Fruit fly (Drosophila melanogaster) whole organism, embryonic: ENCODE data around the gene brm.
A peak's percentile ranks its signal among the peaks of the same experiment; 100 is the strongest.

Experiments used
- Bgb ChIP-seq: fragments of 200-800 bp; sonication (Bioruptor generic); IDR thresholded peaks from 2 replicates; pipeline ENCODE4 v1.3.6; 2022; ENCODE audit warnings: missing biosample characterization, missing genetic modification characterization; ENCODE audit not compliant: partially characterized antibody
- CG1024 ChIP-seq: fragments of 200-800 bp; sonication (Bioruptor generic); IDR thresholded peaks from 2 replicates; pipeline ENCODE4 v1.3.6; 2022; ENCODE audit warnings: missing biosample characterization, missing genetic modification characterization
- CG10267 ChIP-seq: fragments of 200-800 bp; sonication (Bioruptor generic); optimal IDR thresholded peaks from 2 replicates; lab custom pipeline; 2018; ENCODE audit warnings: missing biosample characterization, mild to moderate bottlenecking, missing genetic modification characterization, moderate library complexity
- CG10979 ChIP-seq: fragments of 200-800 bp; sonication (Bioruptor generic); optimal IDR thresholded peaks from 2 replicates; lab custom pipeline; 2018; ENCODE audit warnings: missing biosample characterization, mild to moderate bottlenecking, missing genetic modification characterization, moderate library complexity
- CG12155 ChIP-seq: fragments of 200-800 bp; sonication (Bioruptor generic); optimal IDR thresholded peaks from 3 replicates; lab custom pipeline; 2016; ENCODE audit warnings: missing biosample characterization, missing genetic modification characterization
- CG12299 ChIP-seq: fragments of 200-800 bp; sonication (Bioruptor generic); optimal IDR thresholded peaks from 2 replicates; lab custom pipeline; 2018; ENCODE audit warnings: missing biosample characterization, mild to moderate bottlenecking, missing genetic modification characterization
- CG15011 ChIP-seq: fragments of 200-800 bp; sonication (Bioruptor generic); optimal IDR thresholded peaks from 3 replicates; lab custom pipeline; 2018; ENCODE audit warnings: missing biosample characterization, mild to moderate bottlenecking, missing genetic modification characterization
- CG16779 ChIP-seq: fragments of 200-800 bp; sonication (Bioruptor generic); IDR thresholded peaks from 2 replicates; pipeline ENCODE4 v1.3.6; 2022; ENCODE audit warnings: missing biosample characterization, missing genetic modification characterization
- CG17568 ChIP-seq: fragments of 200-800 bp; sonication (Bioruptor generic); optimal IDR thresholded peaks from 2 replicates; lab custom pipeline; 2018; ENCODE audit warnings: missing biosample characterization, mild to moderate bottlenecking, missing genetic modification characterization, moderate library complexity
- CG17829 ChIP-seq: fragments of 200-800 bp; optimal IDR thresholded peaks from 2 replicates; lab custom pipeline; 2019; ENCODE audit warnings: missing biosample characterization, mild to moderate bottlenecking, missing genetic modification characterization, moderate library complexity
- CG18476 ChIP-seq: fragments of 200-800 bp; sonication (Bioruptor generic); optimal IDR thresholded peaks from 2 replicates; lab custom pipeline; 2016; ENCODE audit warnings: missing biosample characterization, mild to moderate bottlenecking, missing genetic modification characterization
- CG33557 ChIP-seq: fragments of 200-800 bp; sonication (Bioruptor generic); optimal IDR thresholded peaks from 2 replicates; lab custom pipeline; 2019; ENCODE audit warnings: missing biosample characterization, mild to moderate bottlenecking, missing genetic modification characterization, moderate library complexity
- CG6791 ChIP-seq: fragments of 200-800 bp; sonication (Bioruptor generic); IDR thresholded peaks from 3 replicates; pipeline ENCODE4 v1.3.6; 2022; ENCODE audit warnings: missing biosample characterization, missing genetic modification characterization; ENCODE audit not compliant: partially characterized antibody
- CG7839 ChIP-seq: fragments of 200-800 bp; sonication (Bioruptor generic); optimal IDR thresholded peaks from 3 replicates; lab custom pipeline; 2018; ENCODE audit warnings: missing biosample characterization, mild to moderate bottlenecking, missing genetic modification characterization, moderate library complexity
- CG8290 ChIP-seq, 3 experiments: fragments of 200-800 bp; sonication (Bioruptor generic); optimal IDR thresholded peaks; 2 replicates each; lab custom pipeline; 2016 to 2019; ENCODE audit warnings: missing biosample characterization in 3 of 3, missing genetic modification characterization in 3 of 3, mild to moderate bottlenecking in 2 of 3, moderate library complexity in 1 of 3
- CG9817 ChIP-seq: fragments of 200-800 bp; sonication (Bioruptor generic); optimal IDR thresholded peaks from 2 replicates; lab custom pipeline; 2018; ENCODE audit warnings: missing biosample characterization, mild to moderate bottlenecking, missing genetic modification characterization, moderate library complexity
- Dfd ChIP-seq, 2 experiments: fragments of >200 bp; optimal IDR thresholded peaks; 2 replicates each; lab custom pipeline; 2017; ENCODE audit warnings: missing biosample characterization in 2 of 2, missing genetic modification characterization in 2 of 2
- Dp ChIP-seq: fragments of 200-800 bp; sonication (Bioruptor generic); optimal IDR thresholded peaks from 2 replicates; lab custom pipeline; 2018; ENCODE audit warnings: missing biosample characterization, mild to moderate bottlenecking, missing genetic modification characterization, moderate library complexity
- E2f2 ChIP-seq: fragments of 200-800 bp; sonication (Bioruptor generic); IDR thresholded peaks from 2 replicates; pipeline ENCODE4 v1.3.6; 2022; ENCODE audit warnings: missing biosample characterization, missing genetic modification characterization
- HLH4C ChIP-seq: fragments of 200-800 bp; sonication (Bioruptor generic); IDR thresholded peaks from 3 replicates; pipeline ENCODE4 v1.3.6; 2022; ENCODE audit warnings: missing biosample characterization, missing genetic modification characterization; ENCODE audit not compliant: partially characterized antibody
- Hmr ChIP-seq: fragments of 200-800 bp; sonication (Bioruptor generic); optimal IDR thresholded peaks from 3 replicates; lab custom pipeline; 2017; ENCODE audit warnings: mild to moderate bottlenecking, missing biosample characterization, missing genetic modification reagents, missing genetic modification characterization
- Hmx ChIP-seq: fragments of 200-800 bp; sonication (Bioruptor generic); optimal IDR thresholded peaks from 2 replicates; lab custom pipeline; 2016; ENCODE audit warnings: missing biosample characterization, missing genetic modification characterization
- Pdp1 ChIP-seq, 2 experiments: fragments of 200-800 bp; sonication (Bioruptor generic); optimal IDR thresholded peaks; 3 replicates each; lab custom pipeline; 2016; ENCODE audit warnings: missing biosample characterization in 2 of 2, missing genetic modification characterization in 2 of 2, mild to moderate bottlenecking in 1 of 2, moderate library complexity in 1 of 2
- Six4 ChIP-seq: fragments of 200-800 bp; sonication (Bioruptor generic); optimal IDR thresholded peaks from 2 replicates; lab custom pipeline; 2016; ENCODE audit warnings: missing biosample characterization, missing genetic modification characterization
- Ssrp ChIP-seq: fragments of 200-800 bp; sonication (Bioruptor generic); optimal IDR thresholded peaks from 2 replicates; lab custom pipeline; 2018; ENCODE audit warnings: missing biosample characterization, mild to moderate bottlenecking, missing genetic modification characterization, moderate library complexity
- Xrp1 ChIP-seq: fragments of 200-800 bp; sonication (Bioruptor generic); IDR thresholded peaks from 2 replicates; pipeline ENCODE4 v1.3.6; 2022; ENCODE audit warnings: missing biosample characterization, missing genetic modification characterization
- abd-A ChIP-seq: fragments of 200-800 bp; sonication (Bioruptor generic); optimal IDR thresholded peaks from 3 replicates; lab custom pipeline; 2019; ENCODE audit warnings: missing biosample characterization, mild to moderate bottlenecking, missing genetic modification characterization, moderate library complexity
- br ChIP-seq: fragments of >200 bp; optimal IDR thresholded peaks from 2 replicates; lab custom pipeline; 2017
- bsh ChIP-seq, 2 experiments: fragments of 200-800 bp; sonication (Bioruptor generic); optimal IDR thresholded peaks; 2 replicates each; lab custom pipeline; 2017 to 2018; ENCODE audit warnings: mild to moderate bottlenecking in 2 of 2, missing biosample characterization in 2 of 2, missing genetic modification characterization in 2 of 2, moderate library complexity in 1 of 2
- cato ChIP-seq: fragments of 200-800 bp; sonication (Bioruptor generic); optimal IDR thresholded peaks from 2 replicates; lab custom pipeline; 2016; ENCODE audit warnings: missing biosample characterization, missing genetic modification characterization, borderline replicate concordance
- crp ChIP-seq, 2 experiments: fragments of 200-800 bp; sonication (Bioruptor generic); optimal IDR thresholded peaks; 2 replicates in 1 of 2; 3 replicates in 1 of 2; lab custom pipeline; 2017; ENCODE audit warnings: missing biosample characterization in 2 of 2, missing genetic modification characterization in 2 of 2, mild to moderate bottlenecking in 1 of 2, moderate library complexity in 1 of 2
- dm ChIP-seq: fragments of 200-800 bp; sonication (Bioruptor generic); optimal IDR thresholded peaks from 3 replicates; lab custom pipeline; 2016; ENCODE audit warnings: missing biosample characterization, missing genetic modification characterization
- eve ChIP-seq, 2 experiments: fragments of >200 bp; optimal IDR thresholded peaks; 2 replicates each; lab custom pipeline; 2017; ENCODE audit warnings: missing biosample characterization in 2 of 2, missing genetic modification characterization in 2 of 2
- fd3F ChIP-seq: fragments of 200-800 bp; sonication (Bioruptor generic); optimal IDR thresholded peaks from 2 replicates; lab custom pipeline; 2018; ENCODE audit warnings: missing biosample characterization, mild to moderate bottlenecking, missing genetic modification characterization, moderate library complexity
- gem ChIP-seq: fragments of 200-800 bp; sonication (Bioruptor generic); optimal IDR thresholded peaks from 2 replicates; lab custom pipeline; 2019; ENCODE audit warnings: missing biosample characterization, mild to moderate bottlenecking, missing genetic modification characterization, moderate library complexity
- gt ChIP-seq: fragments of 200-800 bp; sonication (Bioruptor generic); IDR thresholded peaks from 2 replicates; pipeline ENCODE4 v1.3.6; 2022; ENCODE audit warnings: missing biosample characterization, missing genetic modification characterization
- ham ChIP-seq: fragments of 200-800 bp; sonication (Bioruptor generic); IDR thresholded peaks from 2 replicates; pipeline ENCODE4 v1.3.6; 2022; ENCODE audit warnings: missing biosample characterization, missing genetic modification characterization
- hb ChIP-seq: fragments of 200-800 bp; sonication (Bioruptor generic); IDR thresholded peaks from 3 replicates; pipeline ENCODE4 v1.3.6; 2022; ENCODE audit warnings: missing biosample characterization, missing genetic modification characterization; ENCODE audit not compliant: partially characterized antibody
- inv ChIP-seq: fragments of 200-800 bp; sonication (Bioruptor generic); IDR thresholded peaks from 2 replicates; pipeline ENCODE4 v1.3.6; 2022; ENCODE audit warnings: missing biosample characterization, missing genetic modification characterization; ENCODE audit not compliant: partially characterized antibody
- kay ChIP-seq: fragments of 200-800 bp; sonication (Bioruptor generic); optimal IDR thresholded peaks from 2 replicates; lab custom pipeline; 2016; ENCODE audit warnings: missing biosample characterization, missing genetic modification characterization
- klu ChIP-seq: fragments of 200-800 bp; sonication (Bioruptor generic); IDR thresholded peaks from 2 replicates; pipeline ENCODE4 v1.3.6; 2022; ENCODE audit warnings: missing biosample characterization, missing genetic modification characterization
- mam ChIP-seq: fragments of 200-800 bp; sonication (Bioruptor generic); optimal IDR thresholded peaks from 3 replicates; lab custom pipeline; 2016; ENCODE audit warnings: missing biosample characterization, missing genetic modification characterization
- nerfin-2 ChIP-seq: fragments of 200-800 bp; sonication (Bioruptor generic); IDR thresholded peaks from 2 replicates; pipeline ENCODE4 v1.3.6; 2022; ENCODE audit warnings: missing biosample characterization, missing genetic modification characterization; ENCODE audit not compliant: partially characterized antibody
- nmo ChIP-seq: fragments of 200-800 bp; sonication (Bioruptor generic); optimal IDR thresholded peaks from 2 replicates; lab custom pipeline; 2018; ENCODE audit warnings: missing biosample characterization, mild to moderate bottlenecking, missing genetic modification characterization, moderate library complexity
- pnt ChIP-seq: fragments of 200-800 bp; sonication (Bioruptor generic); optimal IDR thresholded peaks from 3 replicates; lab custom pipeline; 2016; ENCODE audit warnings: missing biosample characterization, missing genetic modification characterization
- pzg ChIP-seq: fragments of 200-800 bp; sonication (Bioruptor generic); optimal IDR thresholded peaks from 3 replicates; lab custom pipeline; 2018; ENCODE audit warnings: missing biosample characterization, mild to moderate bottlenecking, missing genetic modification characterization, moderate library complexity
- sens-2 ChIP-seq: fragments of 200-800 bp; sonication (Bioruptor generic); IDR thresholded peaks from 2 replicates; pipeline ENCODE4 v1.3.6; 2022; ENCODE audit warnings: missing biosample characterization, missing genetic modification characterization
- ssp ChIP-seq: fragments of 200-800 bp; sonication (Bioruptor generic); IDR thresholded peaks from 2 replicates; pipeline ENCODE4 v1.3.6; 2022; ENCODE audit warnings: missing biosample characterization, missing genetic modification characterization
- yki ChIP-seq: fragments of >200 bp; optimal IDR thresholded peaks from 3 replicates; lab custom pipeline; 2018

brm gene

DNA sequence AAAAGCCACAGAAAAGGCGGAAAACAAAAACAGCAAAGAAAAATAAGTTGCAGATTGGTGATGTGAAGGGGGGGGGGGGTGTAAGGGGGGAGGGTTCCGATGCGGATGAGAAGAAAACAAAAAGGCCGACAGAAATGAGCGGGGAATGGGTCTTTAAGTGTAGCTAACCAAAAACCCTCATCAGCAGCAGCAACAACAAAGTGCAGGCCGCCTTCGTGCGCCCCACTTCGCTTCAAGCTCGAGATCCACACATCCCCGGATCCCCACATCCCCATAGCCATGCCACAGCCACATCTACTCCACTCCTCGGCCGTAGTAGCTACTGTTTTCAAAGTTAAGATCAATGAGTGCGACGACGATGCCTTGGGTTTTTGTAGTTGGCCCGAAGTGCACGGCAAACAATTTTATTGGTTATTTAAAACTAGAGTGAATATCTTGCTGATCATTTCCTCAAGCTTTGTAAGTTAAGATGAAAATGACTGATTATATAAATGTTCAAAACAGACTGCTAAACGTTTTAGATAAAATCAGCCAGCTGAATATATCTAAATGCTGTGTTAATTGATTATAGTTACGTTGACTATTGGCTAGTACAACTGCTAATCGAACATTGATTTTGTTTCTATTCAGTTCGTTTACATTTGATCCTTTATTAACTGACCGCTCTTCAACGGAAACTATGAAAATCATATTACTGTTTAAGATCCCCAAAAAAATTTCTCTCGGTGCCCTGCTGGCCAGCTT, 41.8 kb upstream of the brm start (continued):
- TF ChIP-seq CG1024 (GFP tag; lab: Robert Waterston, UW), result no peak
- TF ChIP-seq CG17829 (tag; lab: Kevin White, UChicago), result peak; percentile 24
- no peak for TF ChIP-seq Dfd (GFP tag; optimal IDR thresholded peaks at IDR 0.05; lab: Kevin White, UChicago)
- no peak for TF ChIP-seq CG17568 (GFP tag; lab: Kevin White, UChicago)
- no peak for TF ChIP-seq mam
- TF ChIP-seq yki (lab: Kevin White, UChicago), result no peak
- TF ChIP-seq crp (GFP tag; optimal IDR thresholded peaks at IDR 0.05; lab: Kevin White, UChicago), result no peak
- no peak for TF ChIP-seq E2f2 (GFP tag; lab: Robert Waterston, UW)
- no peak for TF ChIP-seq CG12299 (tag; lab: Kevin White, UChicago)
- no peak for TF ChIP-seq CG18476 (GFP tag; lab: Kevin White, UChicago)
- TF ChIP-seq Bgb (GFP tag; lab: Robert Waterston, UW), result no peak
- no peak for TF ChIP-seq cato (GFP tag; lab: Kevin White, UChicago)
- no peak for TF ChIP-seq Six4
- TF ChIP-seq Xrp1 (GFP tag; lab: Robert Waterston, UW), result no peak
- TF ChIP-seq CG16779 (GFP tag; lab: Robert Waterston, UW), result no peak
- TF ChIP-seq ssp (GFP tag; lab: Robert Waterston, UW), result no peak
- no peak for TF ChIP-seq Hmx
- TF ChIP-seq CG6791, result no peak
- TF ChIP-seq gt (GFP tag; lab: Robert Waterston, UW), result no peak
- no peak for TF ChIP-seq inv
- no peak for TF ChIP-seq CG8290 (GFP tag; optimal IDR thresholded peaks at IDR 0.05; lab: Kevin White, UChicago)
- no peak for TF ChIP-seq CG8290 (tag; optimal IDR thresholded peaks at IDR 0.05; lab: Kevin White, UChicago)
- no peak for TF ChIP-seq nerfin-2
- TF ChIP-seq bsh (GFP tag; optimal IDR thresholded peaks at IDR 0.05; lab: Kevin White, UChicago), result peak in 1 of 2 experiments; percentile 8
- no peak for TF ChIP-seq pzg (GFP tag; lab: Kevin White, UChicago)
- no peak for TF ChIP-seq hb (GFP tag; lab: Robert Waterston, UW)
- TF ChIP-seq gem (tag; lab: Kevin White, UChicago), result peak; percentile 46
- peak; percentile 3 for TF ChIP-seq CG7839 (tag; lab: Kevin White, UChicago)
- TF ChIP-seq sens-2 (GFP tag; lab: Robert Waterston, UW), result no peak
- TF ChIP-seq ham, result no peak
- no peak for TF ChIP-seq abd-A (tag; lab: Kevin White, UChicago)
- TF ChIP-seq pnt (GFP tag; lab: Kevin White, UChicago), result no peak
- TF ChIP-seq kay (GFP tag; lab: Kevin White, UChicago), result no peak
- TF ChIP-seq HLH4C (GFP tag; lab: Robert Waterston, UW), result no peak
- TF ChIP-seq CG10979 (tag; lab: Kevin White, UChicago), result peak; percentile 50
- TF ChIP-seq CG33557 (GFP tag; lab: Kevin White, UChicago), result no peak
- TF ChIP-seq Pdp1 (GFP tag; optimal IDR thresholded peaks at IDR 0.05; lab: Kevin White, UChicago), result peak in 1 of 2 experiments; percentile 38
- TF ChIP-seq CG10267 (tag; lab: Kevin White, UChicago), result peak; percentile 20
- no peak for TF ChIP-seq Hmr (GFP tag; lab: Kevin White, UChicago)
- no peak for TF ChIP-seq br
- peak in 1 of 2 experiments; percentile 12 for TF ChIP-seq eve (GFP tag; optimal IDR thresholded peaks at IDR 0.05; lab: Kevin White, UChicago)
- TF ChIP-seq CG9817, result no peak
- no peak for TF ChIP-seq dm (GFP tag; lab: Kevin White, UChicago)
- TF ChIP-seq Ssrp (tag; lab: Kevin White, UChicago), result peak; percentile 13
- TF ChIP-seq klu (GFP tag; lab: Robert Waterston, UW), result no peak
- TF ChIP-seq Dp (GFP tag; lab: Kevin White, UChicago), result no peak
- TF ChIP-seq fd3F, result no peak
- TF ChIP-seq CG12155, result no peak
- peak; percentile 35 for TF ChIP-seq nmo (GFP tag; lab: Kevin White, UChicago)
- TF ChIP-seq CG15011 (GFP tag; lab: Kevin White, UChicago), result no peak
